Fruit fly (Drosophila melanogaster): ENCODE measurements around the gene Adk1.

The Adk1 gene

DNA sequence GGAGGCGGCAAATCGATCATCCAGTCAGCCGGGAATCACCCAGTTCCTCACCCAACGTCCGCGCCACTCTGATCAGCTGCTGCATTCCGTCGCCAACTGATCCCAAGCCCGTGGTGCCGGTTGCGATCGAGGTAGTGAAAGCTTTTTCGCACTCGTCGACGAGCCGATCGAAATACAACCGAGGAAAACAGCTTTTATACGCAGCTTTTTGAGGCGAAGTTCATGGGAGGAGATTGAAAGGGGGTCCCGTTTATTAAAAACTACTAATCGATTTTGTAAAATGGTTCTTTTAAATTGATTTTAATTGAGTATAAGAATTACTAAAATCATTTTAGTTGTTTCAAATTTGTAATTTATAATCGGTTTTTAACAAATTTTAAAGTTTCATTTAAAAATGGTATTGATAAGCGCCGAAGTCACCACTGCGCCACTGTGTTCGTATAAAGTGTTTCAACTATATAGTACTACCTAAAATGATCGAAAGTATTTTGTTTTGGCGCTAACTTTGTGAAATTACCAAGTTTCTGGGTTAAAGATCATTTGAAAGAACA is 23.7 kb downstream of the Adk1 start, which contains the start of gene CG4860 (continued):
- TF ChIP-seq Oaz (GFP tag; IDR thresholded peaks at IDR 0.05) = 0 out of 2 replicates have a peak, but pooled peaks have one; percentile 16
- no peak for TF ChIP-seq inv (GFP tag; IDR thresholded peaks at IDR 0.05; ENCODE audit: partially characterized antibody)
- peak; percentile 60 for TF ChIP-seq Myb (GFP tag; optimal IDR thresholded peaks at IDR 0.05)
- no peak for TF ChIP-seq hkb (optimal IDR thresholded peaks at IDR 0.05)
- peak; percentile 90 for TF ChIP-seq hkb (GFP tag; IDR thresholded peaks at IDR 0.05)
- peak; percentile 60 for TF ChIP-seq Atf-2 (GFP tag; optimal IDR thresholded peaks at IDR 0.05)
- peak; percentile 70 for TF ChIP-seq CG12219 (GFP tag; optimal IDR thresholded peaks at IDR 0.05)
- TF ChIP-seq CG18599 (GFP tag; optimal IDR thresholded peaks at IDR 0.05) = peak; percentile 89
- TF ChIP-seq Meics (GFP tag; optimal IDR thresholded peaks at IDR 0.05) = peak; percentile 89
- TF ChIP-seq Sry-δ (GFP tag; optimal IDR thresholded peaks at IDR 0.05) = peak; percentile 34
- peak; percentile 77 for TF ChIP-seq CG18476 (GFP tag; optimal IDR thresholded peaks at IDR 0.05)
- peak; percentile 49 for TF ChIP-seq TFAM (GFP tag; optimal IDR thresholded peaks at IDR 0.05)
- peak; percentile 64; the same call in 1 of the 2 replicates for TF ChIP-seq Poxn (GFP tag; IDR thresholded peaks at IDR 0.05)
- TF ChIP-seq pb (GFP tag; optimal IDR thresholded peaks at IDR 0.05) = peak; percentile 54
- peak; percentile 80 for TF ChIP-seq CG31224 (GFP tag; IDR thresholded peaks at IDR 0.05)
- TF ChIP-seq CG15269 (tag; optimal IDR thresholded peaks at IDR 0.05) = peak; percentile 93
- TF ChIP-seq CG12071 (GFP tag; optimal IDR thresholded peaks at IDR 0.05) = peak; percentile 74
- TF ChIP-seq CG15696 (tag; optimal IDR thresholded peaks at IDR 0.05) = peak; percentile 32
- TF ChIP-seq CG8765 (GFP tag; IDR thresholded peaks at IDR 0.05) = peak; percentile 56; the same call in 1 of the 2 replicates
- no peak for TF ChIP-seq dmrt11E (tag; optimal IDR thresholded peaks at IDR 0.05)
- peak; percentile 75 to 91 for TF ChIP-seq Pdp1 (GFP tag; optimal IDR thresholded peaks at IDR 0.05)
- TF ChIP-seq bigmax (GFP tag; optimal IDR thresholded peaks at IDR 0.05) = no peak
- no peak for TF ChIP-seq Bgb (GFP tag; IDR thresholded peaks at IDR 0.05; ENCODE audit: partially characterized antibody)
- TF ChIP-seq slp2 (GFP tag; optimal IDR thresholded peaks at IDR 0.05) = peak; percentile 78
- peak; percentile 69; the same call in 1 of the 2 replicates for TF ChIP-seq MBD-R2 (GFP tag; IDR thresholded peaks at IDR 0.05)
- peak; percentile 69 for TF ChIP-seq Adf1 (GFP tag; IDR thresholded peaks at IDR 0.05)
- peak; percentile 50; the same call in 2 of the 3 replicates for TF ChIP-seq Optix (GFP tag; IDR thresholded peaks at IDR 0.05)
- TF ChIP-seq mirr (GFP tag; optimal IDR thresholded peaks at IDR 0.05) = peak; percentile 35
- no peak for TF ChIP-seq h (optimal IDR thresholded peaks at IDR 0.05)
- TF ChIP-seq CG11504 (tag; optimal IDR thresholded peaks at IDR 0.05) = peak; percentile 87
- TF ChIP-seq eyg (GFP tag; optimal IDR thresholded peaks at IDR 0.05) = peak; percentile 53
- TF ChIP-seq Xrp1 (GFP tag; IDR thresholded peaks at IDR 0.05) = no peak; the same call in 1 of the 2 replicates
- TF ChIP-seq fd96Cb (tag; optimal IDR thresholded peaks at IDR 0.05) = peak; percentile 82
- TF ChIP-seq Opbp (GFP tag; IDR thresholded peaks at IDR 0.05; ENCODE audit: partially characterized antibody) = no peak
- TF ChIP-seq ro (GFP tag; IDR thresholded peaks at IDR 0.05) = peak; percentile 67; the same call in 1 of the 2 replicates
- no peak for TF ChIP-seq CG4360 (GFP tag; IDR thresholded peaks at IDR 0.05)
- TF ChIP-seq mld (GFP tag; IDR thresholded peaks at IDR 0.05; ENCODE audit: partially characterized antibody) = no peak
- TF ChIP-seq onecut (GFP tag; IDR thresholded peaks at IDR 0.05) = peak; percentile 64
- peak; percentile 55 for TF ChIP-seq NC2β (GFP tag; optimal IDR thresholded peaks at IDR 0.05)
- TF ChIP-seq dysf (GFP tag; IDR thresholded peaks at IDR 0.05) = peak; percentile 90
- TF ChIP-seq CG18764 (GFP tag; optimal IDR thresholded peaks at IDR 0.05) = peak; percentile 75
- TF ChIP-seq unpg (GFP tag; optimal IDR thresholded peaks at IDR 0.05) = peak; percentile 93
- TF ChIP-seq fd102C (GFP tag; optimal IDR thresholded peaks at IDR 0.05) = no peak
- TF ChIP-seq ase (GFP tag; IDR thresholded peaks at IDR 0.05) = peak; percentile 86; the same call in 2 of the 3 replicates
- no peak for TF ChIP-seq stwl (tag; optimal IDR thresholded peaks at IDR 0.05)
- peak; percentile 53; the same call in 1 of the 3 replicates for TF ChIP-seq sr (GFP tag; IDR thresholded peaks at IDR 0.05)
- no peak for TF ChIP-seq sc (optimal IDR thresholded peaks at IDR 0.05)
- TF ChIP-seq sc (GFP tag; optimal IDR thresholded peaks at IDR 0.05) = peak; percentile 33
- TF ChIP-seq emc (GFP tag; optimal IDR thresholded peaks at IDR 0.05) = peak; percentile 73
- peak; percentile 75 for TF ChIP-seq Atf3 (GFP tag; optimal IDR thresholded peaks at IDR 0.05)
- no peak for TF ChIP-seq ash1 (GFP tag; optimal IDR thresholded peaks at IDR 0.05)

Measured in whole organism, embryonic.